Fruit fly (Drosophila melanogaster): ENCODE data around the gene mei-217.
A peak's percentile ranks its signal among the peaks of the same experiment; 100 is the strongest.

Gene mei-217

dm6 chrX:17121600-17121999 lies 21.2 kb downstream of the mei-217 start (continued):
- TF ChIP-seq z (GFP tag; IDR thresholded peaks at IDR 0.05) = no peak
- peak in 1 of 2 experiments; percentile 22 for TF ChIP-seq Pdp1 (GFP tag; optimal IDR thresholded peaks at IDR 0.05)
- TF ChIP-seq Lim3 (GFP tag; IDR thresholded peaks at IDR 0.05) = no peak
- no peak for TF ChIP-seq ranshi (GFP tag; IDR thresholded peaks at IDR 0.05)
- no peak for TF ChIP-seq CTCF (GFP tag; optimal IDR thresholded peaks at IDR 0.05)
- no peak for TF ChIP-seq wor (GFP tag; IDR thresholded peaks at IDR 0.05)
- no peak for TF ChIP-seq Mes4 (GFP tag; optimal IDR thresholded peaks at IDR 0.05)
- no peak for TF ChIP-seq sim (GFP tag; IDR thresholded peaks at IDR 0.05)
- no peak for TF ChIP-seq CG2199 (GFP tag; IDR thresholded peaks at IDR 0.05)
- TF ChIP-seq sqz (GFP tag; optimal IDR thresholded peaks at IDR 0.05) = no peak
- TF ChIP-seq ab (GFP tag; optimal IDR thresholded peaks at IDR 0.05) = no peak
- TF ChIP-seq sd (tag; optimal IDR thresholded peaks at IDR 0.05) = no peak
- TF ChIP-seq CG8290 (GFP tag; optimal IDR thresholded peaks at IDR 0.05) = no peak
- TF ChIP-seq CG8290 (tag; optimal IDR thresholded peaks at IDR 0.05) = no peak
- no peak for TF ChIP-seq CG1792 (GFP tag; optimal IDR thresholded peaks at IDR 0.05)
- no peak for TF ChIP-seq CG17186 (GFP tag; optimal IDR thresholded peaks at IDR 0.05)
- TF ChIP-seq Nf-YB (GFP tag; optimal IDR thresholded peaks at IDR 0.05) = peak; percentile 8
- peak; percentile 32; the same call in 1 of the 2 replicates for TF ChIP-seq Xrp1 (GFP tag; IDR thresholded peaks at IDR 0.05)
- TF ChIP-seq CG10959 (GFP tag; IDR thresholded peaks at IDR 0.05) = no peak
- no peak for TF ChIP-seq lmd (GFP tag; IDR thresholded peaks at IDR 0.05)
- no peak for TF ChIP-seq p53 (GFP tag; optimal IDR thresholded peaks at IDR 0.05)
- no peak for TF ChIP-seq HLH3B (GFP tag; IDR thresholded peaks at IDR 0.05)
- no peak for TF ChIP-seq CG2116 (GFP tag; optimal IDR thresholded peaks at IDR 0.05)
- TF ChIP-seq Bgb (GFP tag; IDR thresholded peaks at IDR 0.05; ENCODE audit: partially characterized antibody) = no peak
- TF ChIP-seq Dref (GFP tag; IDR thresholded peaks at IDR 0.05) = no peak
- TF ChIP-seq chinmo (GFP tag; IDR thresholded peaks at IDR 0.05; ENCODE audit: partially characterized antibody) = no peak
- no peak for TF ChIP-seq CG12104 (GFP tag; optimal IDR thresholded peaks at IDR 0.05)
- TF ChIP-seq btn (GFP tag; optimal IDR thresholded peaks at IDR 0.05) = no peak
- TF ChIP-seq Spps (tag; optimal IDR thresholded peaks at IDR 0.05) = no peak
- no peak for TF ChIP-seq CG7928 (GFP tag; optimal IDR thresholded peaks at IDR 0.05)
- no peak for TF ChIP-seq CG7745 (tag; optimal IDR thresholded peaks at IDR 0.05)
- no peak for TF ChIP-seq zen2 (GFP tag; IDR thresholded peaks at IDR 0.05; ENCODE audit: partially characterized antibody)
- TF ChIP-seq D19B (GFP tag; optimal IDR thresholded peaks at IDR 0.05) = peak; percentile 7
- no peak for TF ChIP-seq Doc3 (GFP tag; IDR thresholded peaks at IDR 0.05; ENCODE audit: partially characterized antibody)
- 0 out of 2 replicates have a peak, but pooled peaks have one; percentile 18 for TF ChIP-seq slbo (GFP tag; IDR thresholded peaks at IDR 0.05)
- no peak for TF ChIP-seq CG18476 (GFP tag; optimal IDR thresholded peaks at IDR 0.05)
- TF ChIP-seq CG7786 (GFP tag; optimal IDR thresholded peaks at IDR 0.05) = no peak
- no peak for TF ChIP-seq ems (GFP tag; optimal IDR thresholded peaks at IDR 0.05)
- TF ChIP-seq CG1024 (GFP tag; IDR thresholded peaks at IDR 0.05) = no peak
- TF ChIP-seq unc-4 (GFP tag; IDR thresholded peaks at IDR 0.05; ENCODE audit: partially characterized antibody) = no peak
- TF ChIP-seq CG9797 (GFP tag; optimal IDR thresholded peaks at IDR 0.05) = no peak
- TF ChIP-seq CG7963 (GFP tag; IDR thresholded peaks at IDR 0.05; ENCODE audit: partially characterized antibody) = no peak
- no peak for TF ChIP-seq Ptx1 (GFP tag; IDR thresholded peaks at IDR 0.05)
- TF ChIP-seq CG11723 (GFP tag; optimal IDR thresholded peaks at IDR 0.05) = no peak
- peak; percentile 35 for TF ChIP-seq fd96Cb (tag; optimal IDR thresholded peaks at IDR 0.05)
- no peak for TF ChIP-seq repo (GFP tag; optimal IDR thresholded peaks at IDR 0.05)
- TF ChIP-seq Blimp-1 (GFP tag; optimal IDR thresholded peaks at IDR 0.05) = peak; percentile 40
- no peak for TF ChIP-seq gce (GFP tag; IDR thresholded peaks at IDR 0.05)
- no peak for TF ChIP-seq CG1647 (GFP tag; optimal IDR thresholded peaks at IDR 0.05)
- TF ChIP-seq stwl (tag; optimal IDR thresholded peaks at IDR 0.05) = no peak
- TF ChIP-seq gfzf (GFP tag; optimal IDR thresholded peaks at IDR 0.05) = no peak
- peak; percentile 21 for TF ChIP-seq az2 (GFP tag; optimal IDR thresholded peaks at IDR 0.05)
- TF ChIP-seq Oli (tag; optimal IDR thresholded peaks at IDR 0.05) = peak; percentile 29
